Fruit fly (Drosophila melanogaster) whole organism, embryonic: ENCODE results near the gene CG13124.

Source experiments
- BtbVII ChIP-seq: fragments of 200-800 bp; sonication (Bioruptor generic); optimal IDR thresholded peaks from 3 replicates; lab custom pipeline; 2017; ENCODE audit warnings: missing biosample characterization, mild to moderate bottlenecking, missing genetic modification characterization
- CG10543 ChIP-seq: fragments of 200-800 bp; sonication (Bioruptor generic); optimal IDR thresholded peaks from 3 replicates; lab custom pipeline; 2017; ENCODE audit warnings: missing biosample characterization, mild to moderate bottlenecking, missing genetic modification characterization, moderate library complexity
- CG11456 ChIP-seq: fragments of 200-800 bp; sonication (Bioruptor generic); IDR thresholded peaks from 3 replicates; pipeline ENCODE4 v1.3.6; 2022; ENCODE audit warnings: missing biosample characterization, missing genetic modification characterization
- CG13296 ChIP-seq: fragments of 200-800 bp; sonication (Bioruptor generic); optimal IDR thresholded peaks from 3 replicates; lab custom pipeline; 2018; ENCODE audit warnings: missing biosample characterization, mild to moderate bottlenecking, missing genetic modification characterization
- CG13894 ChIP-seq: fragments of 200-800 bp; sonication (Bioruptor generic); optimal IDR thresholded peaks from 3 replicates; lab custom pipeline; 2018; ENCODE audit warnings: missing biosample characterization, mild to moderate bottlenecking, missing genetic modification characterization, moderate library complexity
- CG16779 ChIP-seq: fragments of 200-800 bp; sonication (Bioruptor generic); IDR thresholded peaks from 2 replicates; pipeline ENCODE4 v1.3.6; 2022; ENCODE audit warnings: missing biosample characterization, missing genetic modification characterization
- CG18011 ChIP-seq: fragments of 200-800 bp; sonication (Bioruptor generic); optimal IDR thresholded peaks from 2 replicates; lab custom pipeline; 2017; ENCODE audit warnings: missing biosample characterization, missing genetic modification characterization, mild to moderate bottlenecking, moderate library complexity, missing genotype
- CG2120 ChIP-seq: fragments of 200-800 bp; sonication (Bioruptor generic); optimal IDR thresholded peaks from 3 replicates; lab custom pipeline; 2016; ENCODE audit warnings: missing biosample characterization, missing genetic modification characterization
- CG2678 ChIP-seq: fragments of 200-800 bp; sonication (Bioruptor generic); optimal IDR thresholded peaks from 3 replicates; lab custom pipeline; 2019; ENCODE audit warnings: missing biosample characterization, mild to moderate bottlenecking, missing genetic modification characterization, moderate library complexity
- CG31365 ChIP-seq: fragments of 200-800 bp; sonication (Bioruptor generic); optimal IDR thresholded peaks from 2 replicates; lab custom pipeline; 2018; ENCODE audit warnings: missing biosample characterization, mild to moderate bottlenecking, missing genetic modification characterization
- CG32772 ChIP-seq: fragments of 200-800 bp; sonication (Bioruptor generic); IDR thresholded peaks from 2 replicates; pipeline ENCODE4 v1.3.6; 2022; ENCODE audit warnings: missing biosample characterization, missing genetic modification characterization
- CG34376 ChIP-seq: fragments of 200-800 bp; sonication (Bioruptor generic); optimal IDR thresholded peaks from 2 replicates; lab custom pipeline; 2018; ENCODE audit warnings: missing biosample characterization, mild to moderate bottlenecking, missing genetic modification characterization
- CG4424 ChIP-seq: fragments of 200-800 bp; sonication (Bioruptor generic); optimal IDR thresholded peaks from 3 replicates; lab custom pipeline; 2016; ENCODE audit warnings: missing biosample characterization, missing genetic modification characterization
- CG6654 ChIP-seq: fragments of 200-800 bp; sonication (Bioruptor generic); optimal IDR thresholded peaks from 2 replicates; lab custom pipeline; 2017; ENCODE audit warnings: missing biosample characterization, mild to moderate bottlenecking, missing genetic modification characterization
- CG7271 ChIP-seq: fragments of 200-800 bp; sonication (Bioruptor generic); optimal IDR thresholded peaks from 2 replicates; lab custom pipeline; 2018; ENCODE audit warnings: missing biosample characterization, mild to moderate bottlenecking, missing genetic modification characterization, moderate library complexity
- CG7839 ChIP-seq: fragments of 200-800 bp; sonication (Bioruptor generic); optimal IDR thresholded peaks from 3 replicates; lab custom pipeline; 2018; ENCODE audit warnings: missing biosample characterization, mild to moderate bottlenecking, missing genetic modification characterization, moderate library complexity
- CG9817 ChIP-seq: fragments of 200-800 bp; sonication (Bioruptor generic); optimal IDR thresholded peaks from 2 replicates; lab custom pipeline; 2018; ENCODE audit warnings: missing biosample characterization, mild to moderate bottlenecking, missing genetic modification characterization, moderate library complexity
- GATAe ChIP-seq: fragments of 200-800 bp; sonication (Bioruptor generic); conservative IDR thresholded peaks from 2 replicates; pipeline ENCODE4 v1.3.6; 2022; ENCODE audit warnings: missing biosample characterization, missing genetic modification characterization
- Jarid2 ChIP-seq: fragments of 200-800 bp; sonication (Bioruptor generic); optimal IDR thresholded peaks from 3 replicates; lab custom pipeline; 2017; ENCODE audit warnings: mild to moderate bottlenecking, missing biosample characterization, missing genetic modification reagents, missing genetic modification characterization
- Lhr ChIP-seq: fragments of 200-800 bp; sonication (Bioruptor generic); optimal IDR thresholded peaks from 3 replicates; lab custom pipeline; 2017; ENCODE audit warnings: mild to moderate bottlenecking, missing biosample characterization, missing genetic modification reagents, missing genetic modification characterization
- Med ChIP-seq: fragments of 200-800 bp; sonication (Bioruptor generic); peaks from one replicate; lab custom pipeline; 2016; ENCODE audit warnings: missing biosample characterization, missing genetic modification characterization, mild to moderate bottlenecking, inconsistent platforms, moderate library complexity
- Pdp1 ChIP-seq, 2 experiments: fragments of 200-800 bp; sonication (Bioruptor generic); optimal IDR thresholded peaks; 3 replicates each; lab custom pipeline; 2016; ENCODE audit warnings: missing biosample characterization in 2 of 2, missing genetic modification characterization in 2 of 2, mild to moderate bottlenecking in 1 of 2, moderate library complexity in 1 of 2
- Ssrp ChIP-seq: fragments of 200-800 bp; sonication (Bioruptor generic); optimal IDR thresholded peaks from 2 replicates; lab custom pipeline; 2018; ENCODE audit warnings: missing biosample characterization, mild to moderate bottlenecking, missing genetic modification characterization, moderate library complexity
- bowl ChIP-seq: fragments of 200-800 bp; sonication (Bioruptor generic); IDR thresholded peaks from 2 replicates; pipeline ENCODE4 v1.3.6; 2022; ENCODE audit warnings: missing biosample characterization, missing genetic modification characterization
- bsh ChIP-seq, 2 experiments: fragments of 200-800 bp; sonication (Bioruptor generic); optimal IDR thresholded peaks; 2 replicates each; lab custom pipeline; 2017 to 2018; ENCODE audit warnings: mild to moderate bottlenecking in 2 of 2, missing biosample characterization in 2 of 2, missing genetic modification characterization in 2 of 2, moderate library complexity in 1 of 2
- chinmo ChIP-seq: fragments of 200-800 bp; sonication (Bioruptor generic); IDR thresholded peaks from 4 replicates; pipeline ENCODE4 v1.3.6; 2022; ENCODE audit warnings: missing biosample characterization, missing genetic modification characterization; ENCODE audit not compliant: partially characterized antibody
- corto ChIP-seq: fragments of 200-800 bp; sonication (Bioruptor generic); optimal IDR thresholded peaks from 2 replicates; lab custom pipeline; 2016; ENCODE audit warnings: missing biosample characterization, mild to moderate bottlenecking, missing genetic modification characterization, moderate library complexity
- exex ChIP-seq: fragments of 200-800 bp; sonication (Bioruptor generic); optimal IDR thresholded peaks from 4 replicates; lab custom pipeline; 2018; ENCODE audit warnings: missing biosample characterization, mild to moderate bottlenecking, missing genetic modification characterization, moderate library complexity
- eyg ChIP-seq: fragments of 200-800 bp; sonication (Bioruptor generic); optimal IDR thresholded peaks from 3 replicates; lab custom pipeline; 2016; ENCODE audit warnings: missing biosample characterization, missing genetic modification characterization
- grn ChIP-seq: fragments of 200-800 bp; sonication (Bioruptor generic); optimal IDR thresholded peaks from 3 replicates; lab custom pipeline; 2017; ENCODE audit warnings: missing biosample characterization, missing genetic modification characterization
- gro ChIP-seq: fragments of 200-800 bp; sonication (Bioruptor generic); optimal IDR thresholded peaks from 2 replicates; lab custom pipeline; 2016; ENCODE audit warnings: missing biosample characterization, missing genetic modification characterization
- maf-S ChIP-seq: fragments of 200-800 bp; sonication (Bioruptor generic); optimal IDR thresholded peaks from 2 replicates; lab custom pipeline; 2016; ENCODE audit warnings: missing biosample characterization, missing genetic modification characterization
- mirr ChIP-seq: fragments of 200-800 bp; sonication (Bioruptor generic); optimal IDR thresholded peaks from 3 replicates; lab custom pipeline; 2018; ENCODE audit warnings: missing biosample characterization, mild to moderate bottlenecking, missing genetic modification characterization
- nom ChIP-seq: fragments of 200-800 bp; sonication (Bioruptor generic); optimal IDR thresholded peaks from 2 replicates; lab custom pipeline; 2017; ENCODE audit warnings: missing biosample characterization, missing genetic modification characterization, mild to moderate bottlenecking, moderate library complexity, missing genetic modification reagents
- otp ChIP-seq: fragments of 200-800 bp; sonication (Bioruptor generic); IDR thresholded peaks from 3 replicates; pipeline ENCODE4, ENCODE4 v1.3.6; 2022; ENCODE audit warnings: missing biosample characterization, missing genetic modification characterization
- pb ChIP-seq: fragments of 200-800 bp; sonication (Bioruptor generic); optimal IDR thresholded peaks from 3 replicates; lab custom pipeline; 2016; ENCODE audit warnings: missing biosample characterization, missing genetic modification characterization
- ranshi ChIP-seq: fragments of 200-800 bp; sonication (Bioruptor generic); IDR thresholded peaks from 2 replicates; pipeline ENCODE4 v1.3.6; 2022; ENCODE audit warnings: missing biosample characterization, missing genetic modification characterization
- sd ChIP-seq: fragments of 200-800 bp; sonication (Bioruptor generic); optimal IDR thresholded peaks from 3 replicates; lab custom pipeline; 2018; ENCODE audit warnings: missing biosample characterization, mild to moderate bottlenecking, missing genetic modification characterization, moderate library complexity
- sug ChIP-seq: fragments of 200-800 bp; optimal IDR thresholded peaks from 2 replicates; lab custom pipeline; 2019; ENCODE audit warnings: missing biosample characterization, mild to moderate bottlenecking, missing genetic modification characterization, moderate library complexity
- tna ChIP-seq: fragments of 200-800 bp; sonication (Bioruptor generic); IDR thresholded peaks from 2 replicates; pipeline ENCODE4 v1.3.6; 2022; ENCODE audit warnings: missing biosample characterization, missing genetic modification characterization; ENCODE audit not compliant: partially characterized antibody
- toy ChIP-seq: fragments of 200-800 bp; sonication (Bioruptor generic); IDR thresholded peaks from 2 replicates; pipeline ENCODE4 v1.3.6; 2022; ENCODE audit warnings: missing biosample characterization, missing genetic modification characterization
- trem ChIP-seq: fragments of 200-800 bp; optimal IDR thresholded peaks from 3 replicates; lab custom pipeline; 2019; ENCODE audit warnings: missing biosample characterization, mild to moderate bottlenecking, missing genetic modification characterization, moderate library complexity
- trh ChIP-seq: fragments of 200-800 bp; sonication (Bioruptor generic); optimal IDR thresholded peaks from 2 replicates; lab custom pipeline; 2016; ENCODE audit warnings: missing biosample characterization, missing genetic modification characterization
- ttk ChIP-seq: fragments of 200-800 bp; sonication (Bioruptor generic); IDR thresholded peaks from 2 replicates; pipeline ENCODE4 v2.1.2; 2022; ENCODE audit warnings: missing biosample characterization, missing genetic modification characterization

Gene CG13124

DNA sequence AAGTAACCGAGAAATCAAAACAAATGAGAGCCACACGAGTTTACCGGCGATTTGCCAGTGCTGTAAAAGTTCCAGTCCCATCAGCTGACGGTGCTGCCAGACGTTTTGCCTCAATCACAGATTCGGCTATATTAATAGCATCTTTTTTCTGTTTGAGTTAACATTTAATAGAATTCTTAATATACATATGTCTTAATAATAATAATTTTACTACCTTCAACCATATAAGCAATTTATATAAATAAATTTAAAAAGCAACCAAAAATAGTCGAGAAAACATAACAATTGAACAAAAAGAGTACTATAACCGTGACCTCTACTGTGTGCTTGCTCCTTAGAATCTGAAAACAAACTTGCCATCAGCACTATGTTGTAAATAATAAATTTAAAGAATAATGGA, 45.7 kb upstream of the CG13124 start, which contains the start of the genes CG13126 and CG4709 (continued):
- peak; percentile 73 for TF ChIP-seq CG6654
- peak; percentile 46 for TF ChIP-seq trh (GFP tag; lab: Kevin White, UChicago)
- peak; percentile 94 for TF ChIP-seq CG4424 (GFP tag; lab: Kevin White, UChicago)
- peak; percentile 96 for TF ChIP-seq trem
- TF ChIP-seq maf-S = no peak
- peak; percentile 84 for TF ChIP-seq CG9817 (tag; lab: Kevin White, UChicago)
- peak; percentile 89 for TF ChIP-seq ttk (GFP tag; lab: Robert Waterston, UW)
- TF ChIP-seq CG7271 (tag; lab: Kevin White, UChicago) = peak; percentile 93
- peak; percentile 4 for TF ChIP-seq eyg (GFP tag; lab: Kevin White, UChicago)
- peak; percentile 94 for TF ChIP-seq CG7839 (tag; lab: Kevin White, UChicago)
- TF ChIP-seq, all 482 proteins: peak for 377

DNA sequence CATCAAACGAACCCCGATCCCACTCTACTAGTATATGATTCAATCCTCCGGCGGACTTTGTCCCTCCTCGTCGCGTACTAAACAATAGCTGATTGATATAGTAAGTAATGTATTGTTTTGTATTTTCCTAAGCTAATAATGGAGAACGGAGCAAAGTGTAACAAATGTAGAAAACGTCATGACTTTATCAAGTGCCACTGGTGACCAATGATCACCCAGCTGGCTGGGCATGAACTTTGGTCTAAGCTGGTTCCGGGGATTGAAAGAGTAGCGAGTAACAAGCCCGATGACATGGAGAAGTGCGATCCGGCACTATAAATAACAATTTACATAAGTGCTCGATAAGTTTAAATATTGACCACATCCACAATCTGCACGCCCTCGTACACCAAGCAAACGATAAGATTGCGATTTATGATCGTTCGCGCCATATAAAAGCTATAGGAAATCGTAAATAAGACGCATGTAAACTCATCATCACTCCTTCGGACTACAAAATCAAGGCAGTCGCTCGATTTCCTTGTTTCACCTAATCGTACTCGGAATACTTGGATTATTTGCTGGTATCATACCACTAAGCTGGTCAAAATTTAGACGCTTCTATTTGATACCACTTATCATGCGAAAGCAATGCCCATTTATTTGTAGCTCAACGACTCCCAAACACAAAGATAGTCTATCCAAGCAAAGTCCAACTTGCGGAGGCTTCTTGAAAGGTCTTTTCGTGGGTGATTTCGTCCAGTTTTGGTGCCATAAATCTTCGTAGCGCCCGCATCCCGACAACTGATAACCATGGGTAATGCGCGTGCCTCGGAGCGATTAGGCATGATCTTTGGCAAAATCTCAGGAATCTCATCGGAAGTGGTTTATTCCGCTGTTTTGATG, 41.0 kb upstream of the CG13124 start:
- TF ChIP-seq bowl (GFP tag; lab: Robert Waterston, UW) (no peak), GATAe (peak; percentile 51), BtbVII (GFP tag; lab: Kevin White, UChicago) (peak; percentile 35), sug (tag; lab: Kevin White, UChicago) (peak; percentile 65), corto (peak; percentile 58), exex (tag; lab: Kevin White, UChicago) (peak; percentile 88), grn (peak; percentile 24), Pdp1 (GFP tag; optimal IDR thresholded peaks at IDR 0.05; lab: Kevin White, UChicago) (peak in 1 of 2 experiments; percentile 36), CG18011 (peak; percentile 56), otp (no peak), tna (GFP tag; lab: Robert Waterston, UW) (no peak), CG34376 (GFP tag; lab: Kevin White, UChicago) (peak; percentile 91), Lhr (GFP tag; lab: Kevin White, UChicago) (no peak), CG16779 (no peak), bsh (GFP tag; optimal IDR thresholded peaks at IDR 0.05; lab: Kevin White, UChicago) (peak in 1 of 2 experiments; percentile 50), CG11456 (no peak), toy (GFP tag; lab: Robert Waterston, UW) (no peak), mirr (peak; percentile 55), CG31365 (tag; lab: Kevin White, UChicago) (no peak), CG10543 (GFP tag; lab: Kevin White, UChicago) (peak; percentile 39), chinmo (0 out of 4 replicates have a peak, but pooled peaks have one; percentile 6), CG13296 (GFP tag; lab: Kevin White, UChicago) (peak; percentile 29), Med (GFP tag; lab: Kevin White, UChicago) (peak; percentile 36), pb (GFP tag; lab: Kevin White, UChicago) (no peak), nom (GFP tag; lab: Kevin White, UChicago) (peak; percentile 60), CG13894 (tag; lab: Kevin White, UChicago) (peak; percentile 25), CG2120 (GFP tag; lab: Kevin White, UChicago) (no peak), CG2678 (tag; lab: Kevin White, UChicago) (peak; percentile 3), Ssrp (no peak), Jarid2 (GFP tag; lab: Kevin White, UChicago) (no peak), CG32772 (GFP tag; lab: Robert Waterston, UW) (no peak), gro (GFP tag; lab: Kevin White, UChicago) (peak; percentile 4), ranshi (GFP tag; lab: Robert Waterston, UW) (no peak), sd (tag; lab: Kevin White, UChicago) (peak; percentile 56)
